Fruit fly (Drosophila melanogaster) whole organism, embryonic: ENCODE measurements around the gene RhoGAP93B.

Source experiments
- CG10209 ChIP-seq: fragments of 200-800 bp; sonication (Bioruptor generic); optimal IDR thresholded peaks from 3 replicates; lab custom pipeline; 2017; ENCODE audit warnings: missing biosample characterization, mild to moderate bottlenecking, missing genetic modification characterization, missing genetic modification reagents
- CG10543 ChIP-seq: fragments of 200-800 bp; sonication (Bioruptor generic); optimal IDR thresholded peaks from 3 replicates; lab custom pipeline; 2017; ENCODE audit warnings: missing biosample characterization, mild to moderate bottlenecking, missing genetic modification characterization, moderate library complexity
- CG11456 ChIP-seq: fragments of 200-800 bp; sonication (Bioruptor generic); IDR thresholded peaks from 3 replicates; pipeline ENCODE4 v1.3.6; 2022; ENCODE audit warnings: missing biosample characterization, missing genetic modification characterization
- CG11560 ChIP-seq: fragments of 200-800 bp; sonication (Bioruptor generic); IDR thresholded peaks from 3 replicates; pipeline ENCODE4 v1.3.6; 2022; ENCODE audit warnings: missing biosample characterization, missing genetic modification characterization
- CG12744 ChIP-seq: fragments of 200-800 bp; sonication (Bioruptor generic); optimal IDR thresholded peaks from 2 replicates; lab custom pipeline; 2016; ENCODE audit warnings: missing biosample characterization, missing genetic modification characterization
- CG13624 ChIP-seq: fragments of 200-800 bp; sonication (Bioruptor generic); optimal IDR thresholded peaks from 2 replicates; lab custom pipeline; 2016; ENCODE audit warnings: missing biosample characterization, missing genetic modification characterization
- CG14860 ChIP-seq: fragments of 200-800 bp; sonication (Bioruptor generic); IDR thresholded peaks from 3 replicates; pipeline ENCODE4 v1.3.6; 2022; ENCODE audit warnings: missing biosample characterization, missing genetic modification characterization; ENCODE audit not compliant: partially characterized antibody
- CG15073 ChIP-seq: fragments of 200-800 bp; sonication (Bioruptor generic); optimal IDR thresholded peaks from 2 replicates; lab custom pipeline; 2016; ENCODE audit warnings: missing biosample characterization, missing genetic modification characterization
- CG15514 ChIP-seq: fragments of 200-800 bp; sonication (Bioruptor generic); optimal IDR thresholded peaks from 3 replicates; lab custom pipeline; 2017; ENCODE audit warnings: missing biosample characterization, missing genetic modification characterization, mild to moderate bottlenecking, moderate library complexity, missing genetic modification reagents
- CG15601 ChIP-seq: fragments of 200-800 bp; sonication (Bioruptor generic); optimal IDR thresholded peaks from 3 replicates; lab custom pipeline; 2019; ENCODE audit warnings: missing biosample characterization, mild to moderate bottlenecking, missing genetic modification characterization, moderate library complexity
- CG3065 ChIP-seq: fragments of 200-800 bp; sonication (Bioruptor generic); optimal IDR thresholded peaks from 2 replicates; lab custom pipeline; 2016; ENCODE audit warnings: missing biosample characterization, missing genetic modification characterization
- CG33557 ChIP-seq: fragments of 200-800 bp; sonication (Bioruptor generic); optimal IDR thresholded peaks from 2 replicates; lab custom pipeline; 2019; ENCODE audit warnings: missing biosample characterization, mild to moderate bottlenecking, missing genetic modification characterization, moderate library complexity
- CG5953 ChIP-seq: fragments of 200-800 bp; sonication (Bioruptor generic); IDR thresholded peaks from 2 replicates; pipeline ENCODE4 v1.3.6; 2022; ENCODE audit warnings: missing biosample characterization, missing genetic modification characterization
- CG7271 ChIP-seq: fragments of 200-800 bp; sonication (Bioruptor generic); optimal IDR thresholded peaks from 2 replicates; lab custom pipeline; 2018; ENCODE audit warnings: missing biosample characterization, mild to moderate bottlenecking, missing genetic modification characterization, moderate library complexity
- CG8765 ChIP-seq: fragments of 200-800 bp; sonication (Bioruptor generic); IDR thresholded peaks from 2 replicates; pipeline ENCODE4 v1.3.6; 2022; ENCODE audit warnings: missing biosample characterization, missing genetic modification characterization
- CG9727 ChIP-seq: fragments of 200-800 bp; sonication (Bioruptor generic); optimal IDR thresholded peaks from 3 replicates; lab custom pipeline; 2017; ENCODE audit warnings: missing biosample characterization, mild to moderate bottlenecking, missing genetic modification characterization
- CG9932 ChIP-seq: fragments of 200-800 bp; sonication (Bioruptor generic); IDR thresholded peaks from 2 replicates; pipeline ENCODE4 v1.3.6; 2022; ENCODE audit warnings: missing biosample characterization, missing genetic modification characterization
- CrebB ChIP-seq: fragments of 200-800 bp; sonication (Bioruptor generic); optimal IDR thresholded peaks from 3 replicates; lab custom pipeline; 2018; ENCODE audit warnings: missing biosample characterization, mild to moderate bottlenecking, missing genetic modification characterization
- Deaf1 ChIP-seq: fragments of 200-800 bp; optimal IDR thresholded peaks from 3 replicates; lab custom pipeline; 2019; ENCODE audit warnings: missing biosample characterization, mild to moderate bottlenecking, missing genetic modification characterization, moderate library complexity
- Doc3 ChIP-seq: fragments of 200-800 bp; sonication (Bioruptor generic); IDR thresholded peaks from 3 replicates; pipeline ENCODE4 v1.3.6; 2022; ENCODE audit warnings: missing biosample characterization, missing genetic modification characterization; ENCODE audit not compliant: partially characterized antibody
- E2f1 ChIP-seq: fragments of 200-800 bp; sonication (Bioruptor generic); IDR thresholded peaks from 2 replicates; pipeline ENCODE4 v1.3.6; 2022; ENCODE audit warnings: missing biosample characterization, missing genetic modification characterization
- E2f2 ChIP-seq: fragments of 200-800 bp; sonication (Bioruptor generic); IDR thresholded peaks from 2 replicates; pipeline ENCODE4 v1.3.6; 2022; ENCODE audit warnings: missing biosample characterization, missing genetic modification characterization
- H15 ChIP-seq: fragments of 200-800 bp; sonication (Bioruptor generic); IDR thresholded peaks from 3 replicates; pipeline ENCODE4 v1.3.6; 2022; ENCODE audit warnings: missing biosample characterization, missing genetic modification characterization
- Hey ChIP-seq: fragments of 200-800 bp; sonication (Bioruptor generic); optimal IDR thresholded peaks from 3 replicates; lab custom pipeline; 2018; ENCODE audit warnings: missing biosample characterization, mild to moderate bottlenecking, missing genetic modification characterization
- HmgZ ChIP-seq: fragments of 200-800 bp; sonication (Bioruptor generic); optimal IDR thresholded peaks from 2 replicates; lab custom pipeline; 2018; ENCODE audit warnings: missing biosample characterization, mild to moderate bottlenecking, missing genetic modification characterization
- Hr78 ChIP-seq, 2 experiments: fragments of 200-800 bp in 1 of 2; fragments of >200 bp in 1 of 2; sonication (Bioruptor generic) in 1 of 2; optimal IDR thresholded peaks; 2 replicates each; lab custom pipeline; 2017 to 2019; ENCODE audit warnings: missing biosample characterization in 2 of 2, missing genetic modification characterization in 2 of 2, mild to moderate bottlenecking in 1 of 2, moderate library complexity in 1 of 2
- Mrtf ChIP-seq: fragments of 200-800 bp; sonication (Bioruptor generic); IDR thresholded peaks from 3 replicates; pipeline ENCODE4 v1.3.6; 2022; ENCODE audit warnings: missing biosample characterization, missing genetic modification characterization
- NfI ChIP-seq: fragments of 200-800 bp; sonication (Bioruptor generic); optimal IDR thresholded peaks from 3 replicates; lab custom pipeline; 2018; ENCODE audit warnings: missing biosample characterization, mild to moderate bottlenecking, missing genetic modification characterization, moderate library complexity
- Pdp1 ChIP-seq, 2 experiments: fragments of 200-800 bp; sonication (Bioruptor generic); optimal IDR thresholded peaks; 3 replicates each; lab custom pipeline; 2016; ENCODE audit warnings: missing biosample characterization in 2 of 2, missing genetic modification characterization in 2 of 2, mild to moderate bottlenecking in 1 of 2, moderate library complexity in 1 of 2
- Trl ChIP-seq, 3 experiments: fragments of >200 bp in 2 of 3; fragments of 200-800 bp in 1 of 3; sonication (Bioruptor generic) in 1 of 3; optimal IDR thresholded peaks; 2 replicates in 1 of 3; 3 replicates in 2 of 3; lab custom pipeline; 2016 to 2017; ENCODE audit warnings: missing biosample characterization in 1 of 3, missing genetic modification characterization in 1 of 3
- abd-A ChIP-seq: fragments of 200-800 bp; sonication (Bioruptor generic); optimal IDR thresholded peaks from 3 replicates; lab custom pipeline; 2019; ENCODE audit warnings: missing biosample characterization, mild to moderate bottlenecking, missing genetic modification characterization, moderate library complexity
- bcd ChIP-seq: fragments of 200-800 bp; sonication (Bioruptor generic); optimal IDR thresholded peaks from 2 replicates; lab custom pipeline; 2017; ENCODE audit warnings: missing biosample characterization, mild to moderate bottlenecking, missing genetic modification characterization
- ci ChIP-seq: fragments of 200-800 bp; sonication (Bioruptor generic); IDR thresholded peaks from 3 replicates; pipeline ENCODE4 v1.3.6; 2022; ENCODE audit warnings: missing biosample characterization, missing genetic modification characterization
- cwo ChIP-seq: fragments of 200-800 bp; sonication (Bioruptor generic); optimal IDR thresholded peaks from 3 replicates; lab custom pipeline; 2017; ENCODE audit warnings: missing biosample characterization, missing genetic modification characterization, mild to moderate bottlenecking, moderate library complexity, missing genetic modification reagents
- dpn ChIP-seq, 2 experiments: fragments of 200-800 bp; sonication (Bioruptor generic); optimal IDR thresholded peaks; 3 replicates each; lab custom pipeline; 2016; ENCODE audit warnings: missing biosample characterization in 2 of 2, missing genetic modification characterization in 2 of 2
- dysf ChIP-seq: fragments of 200-800 bp; sonication (Bioruptor generic); IDR thresholded peaks from 3 replicates; pipeline ENCODE4 v1.3.6; 2022; ENCODE audit warnings: missing biosample characterization, missing genetic modification characterization
- esg ChIP-seq: fragments of 200-800 bp; sonication (Bioruptor generic); conservative IDR thresholded peaks from 2 replicates; pipeline ENCODE4 v1.3.6; 2022; ENCODE audit warnings: missing biosample characterization, missing genetic modification characterization
- fd102C ChIP-seq: fragments of 200-800 bp; sonication (Bioruptor generic); optimal IDR thresholded peaks from 2 replicates; lab custom pipeline; 2018; ENCODE audit warnings: missing biosample characterization, mild to moderate bottlenecking, missing genetic modification characterization, moderate library complexity
- gsb ChIP-seq: fragments of 200-800 bp; sonication (Bioruptor generic); IDR thresholded peaks from 2 replicates; pipeline ENCODE4 v1.3.6; 2022; ENCODE audit warnings: missing biosample characterization, missing genetic modification characterization
- prd ChIP-seq, 3 experiments: fragments of >200 bp in 2 of 3; fragments of 200-800 bp in 1 of 3; sonication (Bioruptor generic) in 1 of 3; optimal IDR thresholded peaks in 2 of 3; IDR thresholded peaks in 1 of 3; 2 replicates in 2 of 3; 3 replicates in 1 of 3; pipeline versions ENCODE4 v1.3.6 to Lab custom; 2017 to 2022; ENCODE audit warnings: missing biosample characterization in 1 of 3, missing genetic modification characterization in 1 of 3
- sc ChIP-seq, 3 experiments: fragments of >200 bp in 2 of 3; fragments of 200-800 bp in 1 of 3; sonication (Bioruptor generic) in 1 of 3; optimal IDR thresholded peaks; 2 replicates in 2 of 3; 3 replicates in 1 of 3; lab custom pipeline; 2017; ENCODE audit warnings: mild to moderate bottlenecking in 1 of 3, missing biosample characterization in 1 of 3, missing genetic modification characterization in 1 of 3, missing genetic modification reagents in 1 of 3
- sim ChIP-seq: fragments of 200-800 bp; sonication (Bioruptor generic); IDR thresholded peaks from 2 replicates; pipeline ENCODE4 v1.3.6; 2022; ENCODE audit warnings: missing biosample characterization, missing genetic modification characterization
- tap ChIP-seq: fragments of 200-800 bp; optimal IDR thresholded peaks from 3 replicates; lab custom pipeline; 2019; ENCODE audit warnings: missing biosample characterization, mild to moderate bottlenecking, missing genetic modification characterization, moderate library complexity
- tio ChIP-seq: fragments of 200-800 bp; sonication (Bioruptor generic); optimal IDR thresholded peaks from 2 replicates; lab custom pipeline; 2017; ENCODE audit warnings: missing biosample characterization, missing genetic modification characterization, inconsistent platforms
- toy ChIP-seq: fragments of 200-800 bp; sonication (Bioruptor generic); IDR thresholded peaks from 2 replicates; pipeline ENCODE4 v1.3.6; 2022; ENCODE audit warnings: missing biosample characterization, missing genetic modification characterization
- tup ChIP-seq: fragments of 200-800 bp; sonication (Bioruptor generic); optimal IDR thresholded peaks from 2 replicates; lab custom pipeline; 2016; ENCODE audit warnings: missing biosample characterization, mild to moderate bottlenecking, missing genetic modification characterization, moderate library complexity
- vfl ChIP-seq: fragments of 200-800 bp; sonication (Bioruptor generic); optimal IDR thresholded peaks from 2 replicates; lab custom pipeline; 2016; ENCODE audit warnings: missing biosample characterization, missing genetic modification characterization
- vvl ChIP-seq: fragments of 200-800 bp; sonication (Bioruptor generic); IDR thresholded peaks from 2 replicates; pipeline ENCODE4 v1.3.6; 2022; ENCODE audit warnings: missing biosample characterization, missing genetic modification characterization

RhoGAP93B gene

dm6 chr3R:21097631-21098117 lies at the start of gene RhoGAP93B:
TSS of gene RhoGAP93B (minus strand) at chr3R:21097827.
- TF ChIP-seq Pdp1 (GFP tag; optimal IDR thresholded peaks at IDR 0.05; lab: Kevin White, UChicago), result peak; percentile 69 to 84
- no peak for TF ChIP-seq vfl (GFP tag; lab: Kevin White, UChicago)
- TF ChIP-seq Mrtf (GFP tag; lab: Robert Waterston, UW), result peak; percentile 85
- peak; percentile 2 for TF ChIP-seq Hey (tag; lab: Kevin White, UChicago)
- no peak for TF ChIP-seq abd-A (tag; lab: Kevin White, UChicago)
- TF ChIP-seq vvl, result peak; percentile 95
- peak; percentile 62 for TF ChIP-seq CG10209 (GFP tag; lab: Kevin White, UChicago)
- peak; percentile 54 for TF ChIP-seq CG3065
- peak; percentile 100 for TF ChIP-seq Doc3 (GFP tag; lab: Robert Waterston, UW)
- peak; percentile 88 for TF ChIP-seq dysf (GFP tag; lab: Robert Waterston, UW)
- TF ChIP-seq tup (GFP tag; lab: Kevin White, UChicago), result peak; percentile 35
- peak; percentile 90 for TF ChIP-seq esg (GFP tag; lab: Robert Waterston, UW)
- TF ChIP-seq E2f1, result peak; percentile 95
- TF ChIP-seq CG12744, result peak; percentile 74
- TF ChIP-seq CG11456 (GFP tag; lab: Robert Waterston, UW), result peak; percentile 94
- no peak for TF ChIP-seq prd (optimal IDR thresholded peaks at IDR 0.05; lab: Kevin White, UChicago)
- TF ChIP-seq prd (GFP tag; IDR thresholded peaks at IDR 0.05; lab: Robert Waterston, UW), result peak; percentile 96
- TF ChIP-seq Deaf1 (tag; lab: Kevin White, UChicago), result no peak
- TF ChIP-seq CG15514 (GFP tag; lab: Kevin White, UChicago), result peak; percentile 90
- no peak for TF ChIP-seq tio (GFP tag; lab: Kevin White, UChicago)
- TF ChIP-seq dpn (GFP tag; optimal IDR thresholded peaks at IDR 0.05; lab: Kevin White, UChicago), result peak; percentile 86
- TF ChIP-seq CG8765 (GFP tag; lab: Robert Waterston, UW), result peak; percentile 94
- TF ChIP-seq sim, result 0 out of 2 replicates have a peak, but pooled peaks have one; percentile 26
- peak; percentile 68; the same call in 1 of the 2 replicates for TF ChIP-seq toy (GFP tag; lab: Robert Waterston, UW)
- peak; percentile 85 for TF ChIP-seq CG10543 (GFP tag; lab: Kevin White, UChicago)
- TF ChIP-seq CG13624 (GFP tag; lab: Kevin White, UChicago), result peak; percentile 93
- TF ChIP-seq Trl (optimal IDR thresholded peaks at IDR 0.05; lab: Kevin White, UChicago), result no peak
- TF ChIP-seq Trl (GFP tag; optimal IDR thresholded peaks at IDR 0.05; lab: Kevin White, UChicago), result peak; percentile 86
- TF ChIP-seq CG7271 (tag; lab: Kevin White, UChicago), result peak; percentile 84
- peak; percentile 78 for TF ChIP-seq CG15601 (tag; lab: Kevin White, UChicago)
- TF ChIP-seq ci (GFP tag; lab: Robert Waterston, UW), result peak; percentile 88
- TF ChIP-seq Hr78 (GFP tag; optimal IDR thresholded peaks at IDR 0.05; lab: Kevin White, UChicago), result no peak
- TF ChIP-seq gsb (GFP tag; lab: Robert Waterston, UW), result peak; percentile 56
- no peak for TF ChIP-seq tap (tag; lab: Kevin White, UChicago)
- peak; percentile 70 for TF ChIP-seq bcd (GFP tag; lab: Kevin White, UChicago)
- TF ChIP-seq HmgZ (tag; lab: Kevin White, UChicago), result peak; percentile 92
- TF ChIP-seq CG9727 (GFP tag; lab: Kevin White, UChicago), result peak; percentile 90
- peak; percentile 81; the same call in 2 of the 3 replicates for TF ChIP-seq CG11560 (tag; lab: Robert Waterston, UW)
- no peak for TF ChIP-seq sc (optimal IDR thresholded peaks at IDR 0.05; lab: Kevin White, UChicago)
- TF ChIP-seq sc (GFP tag; optimal IDR thresholded peaks at IDR 0.05; lab: Kevin White, UChicago), result peak; percentile 28
- peak; percentile 90 for TF ChIP-seq H15 (GFP tag; lab: Robert Waterston, UW)
- peak; percentile 84 for TF ChIP-seq E2f2
- TF ChIP-seq fd102C (GFP tag; lab: Kevin White, UChicago), result peak; percentile 48
- peak; percentile 84 for TF ChIP-seq CG5953 (GFP tag; lab: Robert Waterston, UW)
- TF ChIP-seq CG15073 (GFP tag; lab: Kevin White, UChicago), result no peak
- peak; percentile 100 for TF ChIP-seq CG14860 (GFP tag; lab: Robert Waterston, UW)
- TF ChIP-seq CG33557 (GFP tag; lab: Kevin White, UChicago), result peak; percentile 69
- TF ChIP-seq NfI (GFP tag; lab: Kevin White, UChicago), result peak; percentile 74
- TF ChIP-seq cwo (GFP tag; lab: Kevin White, UChicago), result peak; percentile 71
- peak; percentile 99 for TF ChIP-seq CG9932 (GFP tag; lab: Robert Waterston, UW)
- TF ChIP-seq CrebB (tag; lab: Kevin White, UChicago), result peak; percentile 56
